Fruit fly (Drosophila melanogaster): Measurements from ENCODE around the gene CG14879.
A peak's percentile ranks its signal among the peaks of the same experiment; 100 is the strongest.

CG14879 gene

dm6 chr3R:16337053-16337385 is 12.0 kb downstream of the CG14879 start (continued):
- TF ChIP-seq Sox102F (GFP tag; optimal IDR thresholded peaks at IDR 0.05), result peak; percentile 45
- peak; percentile 67 for TF ChIP-seq Sox14 (GFP tag; optimal IDR thresholded peaks at IDR 0.05)
- no peak for TF ChIP-seq CG7368 (GFP tag; optimal IDR thresholded peaks at IDR 0.05)
- no peak for TF ChIP-seq Blimp-1 (GFP tag; optimal IDR thresholded peaks at IDR 0.05)
- TF ChIP-seq lz (GFP tag; optimal IDR thresholded peaks at IDR 0.05), result peak; percentile 30
- peak; percentile 75 for TF ChIP-seq dsx (GFP tag; optimal IDR thresholded peaks at IDR 0.05; ENCODE audit: poor library complexity, severe bottlenecking)
- TF ChIP-seq CG31627 (GFP tag; optimal IDR thresholded peaks at IDR 0.05), result peak; percentile 14
- peak; percentile 33 for TF ChIP-seq esn (GFP tag; optimal IDR thresholded peaks at IDR 0.05)
- TF ChIP-seq CG6792 (GFP tag; optimal IDR thresholded peaks at IDR 0.05), result peak; percentile 54
- TF ChIP-seq Ets21C (GFP tag; optimal IDR thresholded peaks at IDR 0.05), result no peak
- TF ChIP-seq Eip78C (GFP tag), result peak; percentile 84
- peak; percentile 10 for TF ChIP-seq Smox (GFP tag; optimal IDR thresholded peaks at IDR 0.05)
- TF ChIP-seq CG8319 (GFP tag; optimal IDR thresholded peaks at IDR 0.05), result no peak
- peak; percentile 18 for TF ChIP-seq spab (GFP tag; optimal IDR thresholded peaks at IDR 0.05)
- peak; percentile 24 for TF ChIP-seq CG6808 (GFP tag; optimal IDR thresholded peaks at IDR 0.05)
- peak; percentile 7 to 13 for TF ChIP-seq salr (GFP tag; optimal IDR thresholded peaks at IDR 0.05)
- TF ChIP-seq Hr39 (GFP tag; optimal IDR thresholded peaks at IDR 0.05), result peak; percentile 31
- peak; percentile 12 for TF ChIP-seq cyc (GFP tag; optimal IDR thresholded peaks at IDR 0.05)
- no peak for TF ChIP-seq CG6276 (GFP tag; optimal IDR thresholded peaks at IDR 0.05)
- peak; percentile 66 for TF ChIP-seq pdm3 (GFP tag; optimal IDR thresholded peaks at IDR 0.05)
- TF ChIP-seq Hr4 (GFP tag; optimal IDR thresholded peaks at IDR 0.05), result peak; percentile 58
- no peak for TF ChIP-seq vri (GFP tag; optimal IDR thresholded peaks at IDR 0.05)
- TF ChIP-seq fd59A (GFP tag; optimal IDR thresholded peaks at IDR 0.05), result peak; percentile 29
- TF ChIP-seq CG16779 (tag; optimal IDR thresholded peaks at IDR 0.05), result peak; percentile 34
- TF ChIP-seq Met (GFP tag; optimal IDR thresholded peaks at IDR 0.05), result peak; percentile 40
- TF ChIP-seq svp (GFP tag), result peak; percentile 76
- peak; percentile 59; the same call in 1 of the 2 replicates for TF ChIP-seq CG15336 (GFP tag; IDR thresholded peaks at IDR 0.05)

- no peak for TF ChIP-seq CG11902 (GFP tag; optimal IDR thresholded peaks at IDR 0.05)
- TF ChIP-seq CG10669 (GFP tag; optimal IDR thresholded peaks at IDR 0.05), result peak; percentile 4
- TF ChIP-seq CG4318 (GFP tag; optimal IDR thresholded peaks at IDR 0.05), result peak; percentile 70
- TF ChIP-seq achi (GFP tag; optimal IDR thresholded peaks at IDR 0.05), result peak; percentile 17
- TF ChIP-seq Hr4 (GFP tag; optimal IDR thresholded peaks at IDR 0.05), result peak; percentile 83
- TF ChIP-seq CG10631 (GFP tag; optimal IDR thresholded peaks at IDR 0.05), result peak; percentile 38
- peak; percentile 94 for TF ChIP-seq Eip78C (GFP tag)
- TF ChIP-seq cyc (GFP tag; optimal IDR thresholded peaks at IDR 0.05), result peak; percentile 39
- peak; percentile 31 for TF ChIP-seq CG6792 (GFP tag; optimal IDR thresholded peaks at IDR 0.05)
- no peak for TF ChIP-seq CG7368 (GFP tag; optimal IDR thresholded peaks at IDR 0.05)
- no peak for TF ChIP-seq ss (GFP tag; optimal IDR thresholded peaks at IDR 0.05)
- TF ChIP-seq Eip75B (GFP tag; optimal IDR thresholded peaks at IDR 0.05), result peak; percentile 28
- TF ChIP-seq CG8119 (GFP tag; IDR thresholded peaks at IDR 0.05), result peak; percentile 55; the same call in 2 of the 3 replicates
- peak; percentile 56 for TF ChIP-seq topi (GFP tag; optimal IDR thresholded peaks at IDR 0.05)
- TF ChIP-seq Hr39 (GFP tag; optimal IDR thresholded peaks at IDR 0.05), result peak; percentile 56
- TF ChIP-seq esn (GFP tag; optimal IDR thresholded peaks at IDR 0.05), result peak; percentile 66
- peak; percentile 80 for TF ChIP-seq svp (GFP tag)
- no peak for TF ChIP-seq CG3032 (tag; optimal IDR thresholded peaks at IDR 0.05)
- TF ChIP-seq fd85E (GFP tag; optimal IDR thresholded peaks at IDR 0.05), result no peak
- TF ChIP-seq lz (GFP tag; optimal IDR thresholded peaks at IDR 0.05), result peak; percentile 62
- no peak for TF ChIP-seq CG6854 (GFP tag; optimal IDR thresholded peaks at IDR 0.05)
- TF ChIP-seq acj6 (GFP tag; optimal IDR thresholded peaks at IDR 0.05), result peak; percentile 15
- no peak for TF ChIP-seq Eip93F (GFP tag; optimal IDR thresholded peaks at IDR 0.05)
- TF ChIP-seq Sox102F (GFP tag; optimal IDR thresholded peaks at IDR 0.05), result no peak
- TF ChIP-seq CG6808 (GFP tag; optimal IDR thresholded peaks at IDR 0.05), result no peak
- peak; percentile 71 for TF ChIP-seq CG6276 (GFP tag; optimal IDR thresholded peaks at IDR 0.05)
- TF ChIP-seq CG3919 (GFP tag; optimal IDR thresholded peaks at IDR 0.05), result peak; percentile 18
- TF ChIP-seq Smox (GFP tag; optimal IDR thresholded peaks at IDR 0.05), result peak; percentile 57
- TF ChIP-seq dac (GFP tag; optimal IDR thresholded peaks at IDR 0.05), result peak; percentile 77
- TF ChIP-seq CG1621 (tag; optimal IDR thresholded peaks at IDR 0.05), result no peak
- TF ChIP-seq CG8319 (GFP tag; optimal IDR thresholded peaks at IDR 0.05), result no peak
- TF ChIP-seq vri (GFP tag; optimal IDR thresholded peaks at IDR 0.05), result no peak
- TF ChIP-seq Lpt (GFP tag; optimal IDR thresholded peaks at IDR 0.05), result peak; percentile 10
- no peak for TF ChIP-seq Hr38 (GFP tag; optimal IDR thresholded peaks at IDR 0.05)
- no peak for TF ChIP-seq CG16779 (tag; optimal IDR thresholded peaks at IDR 0.05)
- peak; percentile 27 for TF ChIP-seq CG11762 (GFP tag; optimal IDR thresholded peaks at IDR 0.05; ENCODE audit: insufficient read depth)
Observed at dm6 chr3R:16336327-16337052, 12.5 kb downstream of the CG14879 start.
